Fruit fly (Drosophila melanogaster) whole organism, embryonic: ENCODE measurements around the gene Osi6.

Experiments used
- CG10366 ChIP-seq: fragments of 200-800 bp; sonication (Bioruptor generic); IDR thresholded peaks from 2 replicates; pipeline ENCODE4 v1.3.6; 2022; ENCODE audit warnings: missing biosample characterization, missing genetic modification characterization
- CG11085 ChIP-seq: fragments of 200-800 bp; sonication (Bioruptor generic); IDR thresholded peaks from 2 replicates; pipeline ENCODE4 v1.3.6; 2022; ENCODE audit warnings: missing biosample characterization, missing genetic modification characterization
- CG12155 ChIP-seq: fragments of 200-800 bp; sonication (Bioruptor generic); optimal IDR thresholded peaks from 3 replicates; lab custom pipeline; 2016; ENCODE audit warnings: missing biosample characterization, missing genetic modification characterization
- CG15073 ChIP-seq: fragments of 200-800 bp; sonication (Bioruptor generic); optimal IDR thresholded peaks from 2 replicates; lab custom pipeline; 2016; ENCODE audit warnings: missing biosample characterization, missing genetic modification characterization
- CG18011 ChIP-seq: fragments of 200-800 bp; sonication (Bioruptor generic); optimal IDR thresholded peaks from 2 replicates; lab custom pipeline; 2017; ENCODE audit warnings: missing biosample characterization, missing genetic modification characterization, mild to moderate bottlenecking, moderate library complexity, missing genotype
- CG2678 ChIP-seq: fragments of 200-800 bp; sonication (Bioruptor generic); optimal IDR thresholded peaks from 3 replicates; lab custom pipeline; 2019; ENCODE audit warnings: missing biosample characterization, mild to moderate bottlenecking, missing genetic modification characterization, moderate library complexity
- CG30403 ChIP-seq: fragments of 200-800 bp; sonication (Bioruptor generic); optimal IDR thresholded peaks from 3 replicates; lab custom pipeline; 2016; ENCODE audit warnings: missing biosample characterization, missing genetic modification characterization
- CG33557 ChIP-seq: fragments of 200-800 bp; sonication (Bioruptor generic); optimal IDR thresholded peaks from 2 replicates; lab custom pipeline; 2019; ENCODE audit warnings: missing biosample characterization, mild to moderate bottlenecking, missing genetic modification characterization, moderate library complexity
- CG42726 ChIP-seq: fragments of 200-800 bp; sonication (Bioruptor generic); IDR thresholded peaks from 2 replicates; pipeline ENCODE4 v1.3.6; 2022; ENCODE audit warnings: missing biosample characterization, missing genetic modification characterization; ENCODE audit not compliant: partially characterized antibody
- CG43689 ChIP-seq: fragments of 200-800 bp; sonication (Bioruptor generic); IDR thresholded peaks from 2 replicates; pipeline ENCODE4 v1.3.6; 2022; ENCODE audit warnings: missing biosample characterization, missing genetic modification characterization
- CG5245 ChIP-seq: fragments of 200-800 bp; sonication (Bioruptor generic); optimal IDR thresholded peaks from 3 replicates; lab custom pipeline; 2016; ENCODE audit warnings: missing biosample characterization, missing genetic modification characterization
- CG5953 ChIP-seq: fragments of 200-800 bp; sonication (Bioruptor generic); IDR thresholded peaks from 2 replicates; pipeline ENCODE4 v1.3.6; 2022; ENCODE audit warnings: missing biosample characterization, missing genetic modification characterization
- CG7745 ChIP-seq: fragments of 200-800 bp; sonication (Bioruptor generic); optimal IDR thresholded peaks from 2 replicates; lab custom pipeline; 2018; ENCODE audit warnings: missing biosample characterization, mild to moderate bottlenecking, missing genetic modification characterization, moderate library complexity
- CG7928 ChIP-seq: fragments of 200-800 bp; sonication (Bioruptor generic); optimal IDR thresholded peaks from 2 replicates; lab custom pipeline; 2017; ENCODE audit warnings: missing biosample characterization, mild to moderate bottlenecking, missing genetic modification characterization
- CG8359 ChIP-seq: fragments of 200-800 bp; sonication (Bioruptor generic); optimal IDR thresholded peaks from 2 replicates; lab custom pipeline; 2017; ENCODE audit warnings: missing biosample characterization, mild to moderate bottlenecking, missing genetic modification characterization, borderline replicate concordance
- CG9797 ChIP-seq: fragments of 200-800 bp; sonication (Bioruptor generic); optimal IDR thresholded peaks from 3 replicates; lab custom pipeline; 2018; ENCODE audit warnings: missing biosample characterization, mild to moderate bottlenecking, missing genetic modification characterization
- D ChIP-seq, 2 experiments: fragments of 200-800 bp in 1 of 2; fragments of >200 bp in 1 of 2; sonication (Bioruptor generic) in 1 of 2; optimal IDR thresholded peaks; 2 replicates in 1 of 2; 3 replicates in 1 of 2; lab custom pipeline; 2017; ENCODE audit warnings: mild to moderate bottlenecking in 1 of 2, missing biosample characterization in 1 of 2, missing genetic modification characterization in 1 of 2, missing genetic modification reagents in 1 of 2
- Dll ChIP-seq: fragments of 200-800 bp; sonication (Bioruptor generic); IDR thresholded peaks from 4 replicates; pipeline ENCODE4 v1.3.6; 2022; ENCODE audit warnings: missing biosample characterization, missing genetic modification characterization; ENCODE audit not compliant: partially characterized antibody
- ERR ChIP-seq: fragments of 200-800 bp; sonication (Bioruptor generic); optimal IDR thresholded peaks from 2 replicates; lab custom pipeline; 2016; ENCODE audit warnings: missing biosample characterization, missing genetic modification characterization
- HLH3B ChIP-seq: fragments of 200-800 bp; sonication (Bioruptor generic); IDR thresholded peaks from 2 replicates; pipeline ENCODE4 v1.3.6; 2022; ENCODE audit warnings: missing biosample characterization, missing genetic modification characterization
- HmgZ ChIP-seq: fragments of 200-800 bp; sonication (Bioruptor generic); optimal IDR thresholded peaks from 2 replicates; lab custom pipeline; 2018; ENCODE audit warnings: missing biosample characterization, mild to moderate bottlenecking, missing genetic modification characterization
- Hmx ChIP-seq: fragments of 200-800 bp; sonication (Bioruptor generic); optimal IDR thresholded peaks from 2 replicates; lab custom pipeline; 2016; ENCODE audit warnings: missing biosample characterization, missing genetic modification characterization
- Hr3 ChIP-seq: fragments of 200-800 bp; sonication (Bioruptor generic); optimal IDR thresholded peaks from 3 replicates; lab custom pipeline; 2016; ENCODE audit warnings: missing biosample characterization, missing genetic modification characterization
- Max ChIP-seq: fragments of 200-800 bp; sonication (Bioruptor generic); optimal IDR thresholded peaks from 2 replicates; lab custom pipeline; 2016; ENCODE audit warnings: missing biosample characterization, mild to moderate bottlenecking, missing genetic modification characterization
- Myb ChIP-seq: fragments of 200-800 bp; sonication (Bioruptor generic); optimal IDR thresholded peaks from 2 replicates; lab custom pipeline; 2016; ENCODE audit warnings: missing biosample characterization, missing genetic modification characterization
- Nf-YB ChIP-seq: fragments of 200-800 bp; sonication (Bioruptor generic); optimal IDR thresholded peaks from 3 replicates; lab custom pipeline; 2019; ENCODE audit warnings: missing biosample characterization, mild to moderate bottlenecking, missing genetic modification characterization, moderate library complexity
- Sox100B ChIP-seq: fragments of 200-800 bp; sonication (Bioruptor generic); optimal IDR thresholded peaks from 3 replicates; lab custom pipeline; 2018; ENCODE audit warnings: missing biosample characterization, mild to moderate bottlenecking, missing genetic modification characterization
- Sry-δ ChIP-seq: fragments of 200-800 bp; sonication (Bioruptor generic); optimal IDR thresholded peaks from 2 replicates; lab custom pipeline; 2016; ENCODE audit warnings: missing biosample characterization, missing genetic modification characterization
- Tbp ChIP-seq: fragments of >200 bp; optimal IDR thresholded peaks from 2 replicates; lab custom pipeline; 2018; ENCODE audit warnings: missing biosample characterization, missing genetic modification characterization
- Vsx1 ChIP-seq: fragments of 200-800 bp; sonication (Bioruptor generic); optimal IDR thresholded peaks from 2 replicates; lab custom pipeline; 2017; ENCODE audit warnings: missing biosample characterization, mild to moderate bottlenecking, missing genetic modification characterization, missing genetic modification reagents
- Xbp1 ChIP-seq: fragments of 200-800 bp; sonication (Bioruptor generic); optimal IDR thresholded peaks from 3 replicates; lab custom pipeline; 2016; ENCODE audit warnings: missing biosample characterization, mild to moderate bottlenecking, missing genetic modification characterization
- br ChIP-seq: fragments of >200 bp; optimal IDR thresholded peaks from 2 replicates; lab custom pipeline; 2017
- btn ChIP-seq: fragments of 200-800 bp; sonication (Bioruptor generic); optimal IDR thresholded peaks from 2 replicates; lab custom pipeline; 2016; ENCODE audit warnings: missing biosample characterization, missing genetic modification characterization
- en ChIP-seq: fragments of 200-800 bp; sonication (Bioruptor generic); optimal IDR thresholded peaks from 2 replicates; lab custom pipeline; 2016; ENCODE audit warnings: missing biosample characterization, missing genetic modification characterization
- exex ChIP-seq: fragments of 200-800 bp; sonication (Bioruptor generic); optimal IDR thresholded peaks from 4 replicates; lab custom pipeline; 2018; ENCODE audit warnings: missing biosample characterization, mild to moderate bottlenecking, missing genetic modification characterization, moderate library complexity
- fd3F ChIP-seq: fragments of 200-800 bp; sonication (Bioruptor generic); optimal IDR thresholded peaks from 2 replicates; lab custom pipeline; 2018; ENCODE audit warnings: missing biosample characterization, mild to moderate bottlenecking, missing genetic modification characterization, moderate library complexity
- gro ChIP-seq: fragments of 200-800 bp; sonication (Bioruptor generic); optimal IDR thresholded peaks from 2 replicates; lab custom pipeline; 2016; ENCODE audit warnings: missing biosample characterization, missing genetic modification characterization
- mirr ChIP-seq: fragments of 200-800 bp; sonication (Bioruptor generic); optimal IDR thresholded peaks from 3 replicates; lab custom pipeline; 2018; ENCODE audit warnings: missing biosample characterization, mild to moderate bottlenecking, missing genetic modification characterization
- pan ChIP-seq, 4 experiments: fragments of >200 bp in 3 of 4; fragments of 200-800 bp in 1 of 4; sonication (Bioruptor generic) in 1 of 4; optimal IDR thresholded peaks in 3 of 4; IDR thresholded peaks in 1 of 4; 2 replicates each; pipeline versions ENCODE4 v1.3.6 to Lab custom; 2017 to 2022; ENCODE audit warnings: missing biosample characterization in 2 of 4, missing genetic modification characterization in 2 of 4, mixed read lengths in 1 of 4
- pita ChIP-seq: fragments of 200-800 bp; sonication (Bioruptor generic); optimal IDR thresholded peaks from 2 replicates; lab custom pipeline; 2017; ENCODE audit warnings: missing biosample characterization, mild to moderate bottlenecking, missing genetic modification characterization
- pros ChIP-seq: fragments of 200-800 bp; sonication (Bioruptor generic); optimal IDR thresholded peaks from 3 replicates; lab custom pipeline; 2019; ENCODE audit warnings: missing biosample characterization, mild to moderate bottlenecking, missing genetic modification characterization, moderate library complexity
- psq ChIP-seq: fragments of 200-800 bp; sonication (Bioruptor generic); optimal IDR thresholded peaks from 2 replicates; lab custom pipeline; 2017; ENCODE audit warnings: missing biosample characterization, missing genetic modification characterization
- scrt ChIP-seq: fragments of 200-800 bp; sonication (Bioruptor generic); optimal IDR thresholded peaks from 2 replicates; lab custom pipeline; 2018; ENCODE audit warnings: missing biosample characterization, mild to moderate bottlenecking, missing genetic modification characterization, moderate library complexity
- sima ChIP-seq: fragments of 200-800 bp; sonication (Bioruptor generic); optimal IDR thresholded peaks from 2 replicates; lab custom pipeline; 2016; ENCODE audit warnings: missing biosample characterization, missing genetic modification characterization
- slp2 ChIP-seq: fragments of 200-800 bp; sonication (Bioruptor generic); optimal IDR thresholded peaks from 2 replicates; lab custom pipeline; 2016; ENCODE audit warnings: missing biosample characterization, missing genetic modification characterization
- tap ChIP-seq: fragments of 200-800 bp; optimal IDR thresholded peaks from 3 replicates; lab custom pipeline; 2019; ENCODE audit warnings: missing biosample characterization, mild to moderate bottlenecking, missing genetic modification characterization, moderate library complexity
- tio ChIP-seq: fragments of 200-800 bp; sonication (Bioruptor generic); optimal IDR thresholded peaks from 2 replicates; lab custom pipeline; 2017; ENCODE audit warnings: missing biosample characterization, missing genetic modification characterization, inconsistent platforms
- vvl ChIP-seq: fragments of 200-800 bp; sonication (Bioruptor generic); IDR thresholded peaks from 2 replicates; pipeline ENCODE4 v1.3.6; 2022; ENCODE audit warnings: missing biosample characterization, missing genetic modification characterization
- wdn ChIP-seq: fragments of 200-800 bp; sonication (Bioruptor generic); IDR thresholded peaks from 2 replicates; pipeline ENCODE4 v1.3.6; 2022; ENCODE audit warnings: missing biosample characterization, missing genetic modification characterization

Gene Osi6

dm6 chr3R:6229055-6229841 lies 5.3 kb upstream of the Osi6 start (continued):
- TF ChIP-seq btn (no peak), CG43689 (no peak), Hmx (GFP tag; lab: Kevin White, UChicago) (no peak), CG10366 (no peak), pan (optimal IDR thresholded peaks at IDR 0.05; lab: Kevin White, UChicago) (no peak), pan (GFP tag; optimal IDR thresholded peaks at IDR 0.05 in 1 of 2, IDR thresholded peaks at IDR 0.05 in 1 of 2) (no peak), fd3F (GFP tag; lab: Kevin White, UChicago) (no peak), CG42726 (GFP tag; lab: Robert Waterston, UW) (no peak), exex (tag; lab: Kevin White, UChicago) (no peak), tap (tag; lab: Kevin White, UChicago) (no peak), en (GFP tag; lab: Kevin White, UChicago) (no peak), scrt (GFP tag; lab: Kevin White, UChicago) (no peak), Sox100B (peak; percentile 31), Vsx1 (GFP tag; lab: Kevin White, UChicago) (no peak), D (optimal IDR thresholded peaks at IDR 0.05; lab: Kevin White, UChicago) (no peak), D (GFP tag; optimal IDR thresholded peaks at IDR 0.05; lab: Kevin White, UChicago) (peak; percentile 45), CG12155 (GFP tag; lab: Kevin White, UChicago) (no peak), Nf-YB (GFP tag; lab: Kevin White, UChicago) (no peak), CG9797 (no peak), CG5953 (GFP tag; lab: Robert Waterston, UW) (no peak), CG7928 (GFP tag; lab: Kevin White, UChicago) (no peak), sima (GFP tag; lab: Kevin White, UChicago) (no peak), CG2678 (tag; lab: Kevin White, UChicago) (peak; percentile 38), gro (GFP tag; lab: Kevin White, UChicago) (no peak), CG18011 (GFP tag; lab: Kevin White, UChicago) (no peak), pita (GFP tag; lab: Kevin White, UChicago) (no peak), psq (no peak), Max (no peak), CG7745 (tag; lab: Kevin White, UChicago) (no peak), HmgZ (tag; lab: Kevin White, UChicago) (no peak), CG33557 (GFP tag; lab: Kevin White, UChicago) (no peak), CG5245 (GFP tag; lab: Kevin White, UChicago) (no peak), CG11085 (GFP tag; lab: Robert Waterston, UW) (no peak), vvl (GFP tag; lab: Robert Waterston, UW) (no peak), Dll (no peak), ERR (GFP tag; lab: Kevin White, UChicago) (no peak), CG15073 (GFP tag; lab: Kevin White, UChicago) (no peak), mirr (no peak), slp2 (GFP tag; lab: Kevin White, UChicago) (no peak), CG8359 (GFP tag; lab: Kevin White, UChicago) (no peak), wdn (GFP tag; lab: Robert Waterston, UW) (no peak), Xbp1 (GFP tag; lab: Kevin White, UChicago) (peak; percentile 19), Sry-δ (no peak), tio (GFP tag; lab: Kevin White, UChicago) (no peak), CG30403 (GFP tag; lab: Kevin White, UChicago) (peak; percentile 42), Myb (no peak), Tbp (no peak), br (lab: Kevin White, UChicago) (no peak), Hr3 (GFP tag; lab: Kevin White, UChicago) (no peak), HLH3B (GFP tag; lab: Robert Waterston, UW) (no peak), pros (GFP tag; lab: Kevin White, UChicago) (no peak)
